Worm (Caenorhabditis elegans): ENCODE results near the gene snf-11.

The snf-11 gene

DNA sequence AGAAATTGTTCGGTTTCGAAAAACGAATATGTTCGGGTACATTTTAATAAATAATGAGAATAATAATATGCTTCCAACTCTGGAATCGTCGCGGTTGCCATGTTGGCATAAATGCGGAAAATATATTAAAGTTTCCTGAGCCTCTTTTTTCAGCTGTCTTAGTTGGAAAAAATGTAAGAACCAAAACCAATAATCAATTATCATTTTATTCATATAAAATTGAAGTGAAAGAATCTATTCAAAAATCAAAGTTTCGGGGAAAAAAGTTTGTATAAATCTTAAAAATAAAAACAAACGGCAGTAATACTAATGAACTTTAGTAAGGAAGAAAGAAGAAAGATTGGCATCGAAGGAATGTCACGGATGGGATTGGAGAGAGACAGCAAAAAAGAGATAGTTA is 3.4 kb downstream of the snf-11 start, which contains the start of gene srh-45:
TSS of gene srh-45 (minus strand) at position 101 of the 400 bp plus-strand sequence.
- TF ChIP-seq lsy-2 (tag; optimal IDR thresholded peaks at IDR 0.05) (no peak), elt-1 (tag; optimal IDR thresholded peaks at IDR 0.05; ENCODE audit: borderline replicate concordance, insufficient read depth) (no peak), flh-1 (GFP tag; optimal IDR thresholded peaks at IDR 0.05) (no peak), bed-3 (GFP tag; optimal IDR thresholded peaks at IDR 0.05) (no peak), tbx-8 (GFP tag; optimal IDR thresholded peaks at IDR 0.05) (no peak), hlh-1 (tag; optimal IDR thresholded peaks at IDR 0.05) (no peak), ceh-39 (tag; optimal IDR thresholded peaks at IDR 0.05) (no peak), lin-32 (GFP tag; optimal IDR thresholded peaks at IDR 0.05) (no peak), mls-2 (tag; optimal IDR thresholded peaks at IDR 0.05) (no peak), unc-120 (tag; optimal IDR thresholded peaks at IDR 0.05; ENCODE audit: poor library complexity, severe bottlenecking) (no peak), unc-39 (tag; optimal IDR thresholded peaks at IDR 0.05) (no peak), M03D4.4 (tag; optimal IDR thresholded peaks at IDR 0.05) (no peak), ztf-11 (tag; optimal IDR thresholded peaks at IDR 0.05) (no peak)

DNA sequence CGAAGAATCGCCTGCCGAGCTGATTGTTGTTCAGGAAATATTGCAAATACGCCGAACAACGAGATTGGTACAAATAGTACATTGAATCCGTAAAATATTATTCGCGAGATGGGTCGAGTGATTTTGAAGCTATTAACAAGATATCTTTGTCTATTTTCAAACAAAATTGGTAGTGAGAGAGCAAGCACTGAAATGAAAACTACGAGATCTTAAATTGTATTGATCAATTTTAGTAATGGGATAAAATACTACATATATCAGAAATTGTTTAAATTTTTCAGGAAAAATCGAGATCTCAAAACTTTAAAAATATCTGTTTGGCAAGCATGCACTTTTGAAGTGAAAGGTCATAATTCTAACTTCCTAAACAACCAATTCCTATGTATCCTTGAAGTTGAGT is 4.0 kb downstream of the snf-11 start:
- TF ChIP-seq lin-13 (tag; optimal IDR thresholded peaks at IDR 0.05) (no peak), nhr-237 (tag; optimal IDR thresholded peaks at IDR 0.05) (no peak), ztf-11 (tag; optimal IDR thresholded peaks at IDR 0.05) (no peak), mep-1 (tag; optimal IDR thresholded peaks at IDR 0.05) (no peak), unc-120 (tag; optimal IDR thresholded peaks at IDR 0.05; ENCODE audit: poor library complexity, severe bottlenecking) (no peak), sem-2 (GFP tag; optimal IDR thresholded peaks at IDR 0.05) (no peak), ceh-43 (GFP tag; optimal IDR thresholded peaks at IDR 0.05) (no peak), flh-1 (GFP tag; optimal IDR thresholded peaks at IDR 0.05) (no peak), nhr-28 (tag; optimal IDR thresholded peaks at IDR 0.05) (no peak), unc-39 (tag; optimal IDR thresholded peaks at IDR 0.05) (no peak), unc-62 (GFP tag; optimal IDR thresholded peaks at IDR 0.05) (no peak), ham-2 (GFP tag; optimal IDR thresholded peaks at IDR 0.05) (no peak), lin-32 (GFP tag; optimal IDR thresholded peaks at IDR 0.05) (no peak)

DNA sequence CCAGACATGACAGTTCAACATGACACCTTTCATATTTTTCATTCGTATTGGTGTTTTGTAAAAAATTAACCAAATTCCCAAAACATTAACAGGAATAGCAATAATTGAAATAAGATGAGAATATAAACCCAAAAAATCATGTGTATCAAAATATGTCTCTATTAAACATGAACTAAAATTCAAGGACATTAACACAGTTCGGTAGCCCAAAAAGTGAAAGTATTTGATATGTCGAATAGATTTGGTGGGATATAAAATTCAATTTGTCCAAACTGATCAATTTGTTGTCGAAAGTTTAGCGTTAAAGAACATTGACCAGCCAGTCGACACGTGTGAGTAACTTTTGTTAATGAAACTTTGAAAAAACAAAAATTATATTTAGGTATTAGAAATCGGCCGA is 5.5 kb downstream of the snf-11 start, which contains the start of gene srh-46:
TSS of gene srh-46 (minus strand) at position 189 of the 400 bp plus-strand sequence.
- TF ChIP-seq mab-5 (tag; optimal IDR thresholded peaks at IDR 0.05) = no peak
- TF ChIP-seq drap-1 (GFP tag; optimal IDR thresholded peaks at IDR 0.05) = no peak
- no peak for TF ChIP-seq cnd-1 (tag; optimal IDR thresholded peaks at IDR 0.05)
- no peak for TF ChIP-seq tbx-8 (GFP tag; optimal IDR thresholded peaks at IDR 0.05)
- TF ChIP-seq sptf-1 (tag; optimal IDR thresholded peaks at IDR 0.05) = no peak
- TF ChIP-seq unc-120 (tag; optimal IDR thresholded peaks at IDR 0.05; ENCODE audit: poor library complexity, severe bottlenecking) = no peak
- TF ChIP-seq blmp-1 (tag; optimal IDR thresholded peaks at IDR 0.05) = no peak
- TF ChIP-seq flh-1 (GFP tag; optimal IDR thresholded peaks at IDR 0.05) = no peak
- no peak for TF ChIP-seq nhr-76 (tag; optimal IDR thresholded peaks at IDR 0.05)
- TF ChIP-seq lin-32 (GFP tag; optimal IDR thresholded peaks at IDR 0.05) = no peak
- TF ChIP-seq sem-2 (GFP tag; optimal IDR thresholded peaks at IDR 0.05) = no peak
- no peak for TF ChIP-seq ceh-39 (tag; optimal IDR thresholded peaks at IDR 0.05)
- TF ChIP-seq lin-13 (tag; optimal IDR thresholded peaks at IDR 0.05) = no peak
- no peak for TF ChIP-seq snpc-4 (tag; optimal IDR thresholded peaks at IDR 0.05)
- no peak for TF ChIP-seq bed-3 (GFP tag; optimal IDR thresholded peaks at IDR 0.05)
- TF ChIP-seq ceh-83 (GFP tag; optimal IDR thresholded peaks at IDR 0.05) = no peak
- no peak for TF ChIP-seq elt-1 (tag; optimal IDR thresholded peaks at IDR 0.05; ENCODE audit: borderline replicate concordance, insufficient read depth)
- TF ChIP-seq nhr-237 (tag; optimal IDR thresholded peaks at IDR 0.05) = no peak
- no peak for TF ChIP-seq ztf-11 (tag; optimal IDR thresholded peaks at IDR 0.05)
- no peak for TF ChIP-seq hlh-1 (tag; optimal IDR thresholded peaks at IDR 0.05)

- TF ChIP-seq nhr-2 (tag; optimal IDR thresholded peaks at IDR 0.05) (no peak), ceh-83 (GFP tag; optimal IDR thresholded peaks at IDR 0.05) (no peak), snpc-4 (tag; optimal IDR thresholded peaks at IDR 0.05) (no peak), cnd-1 (tag; optimal IDR thresholded peaks at IDR 0.05) (no peak), zip-8 (tag; optimal IDR thresholded peaks at IDR 0.05) (no peak), lsy-2 (tag; optimal IDR thresholded peaks at IDR 0.05) (no peak), nhr-12 (tag; optimal IDR thresholded peaks at IDR 0.05) (no peak), ztf-11 (tag; optimal IDR thresholded peaks at IDR 0.05) (no peak), M03D4.4 (tag; optimal IDR thresholded peaks at IDR 0.05) (no peak), ceh-39 (tag; optimal IDR thresholded peaks at IDR 0.05) (no peak), hlh-1 (tag; optimal IDR thresholded peaks at IDR 0.05) (no peak), sem-2 (GFP tag; optimal IDR thresholded peaks at IDR 0.05) (no peak)
Observed at ce11 chrV:11300539-11300938, 7.7 kb downstream of the snf-11 start, which contains the start of gene srh-47. srh-47 (minus strand) TSS chrV:11300639.
